Fruit fly (Drosophila melanogaster) whole organism, prepupa: Measurements from ENCODE around the gene CG43965.

Source experiments
- CG11762 ChIP-seq: fragments of 200-800 bp; sonication (Bioruptor generic); optimal IDR thresholded peaks from 3 replicates; lab custom pipeline; 2016; ENCODE audit warnings: missing biosample characterization, missing genetic modification characterization; ENCODE audit not compliant: insufficient read depth
- CG6163 ChIP-seq: fragments of 200-800 bp; sonication (Bioruptor generic); IDR thresholded peaks from 3 replicates; pipeline ENCODE4 v1.3.6; 2022; ENCODE audit warnings: missing biosample characterization, missing genetic modification characterization
- CG8119 ChIP-seq: fragments of 200-800 bp; sonication (Bioruptor generic); IDR thresholded peaks from 3 replicates; pipeline ENCODE4 v1.3.6; 2022; ENCODE audit warnings: missing biosample characterization, missing genetic modification characterization
- CG8632 ChIP-seq: fragments of 200-800 bp; sonication (Bioruptor generic); optimal IDR thresholded peaks from 3 replicates; lab custom pipeline; 2016; ENCODE audit warnings: missing biosample characterization, missing genetic modification characterization
- Gug ChIP-seq: fragments of 200-800 bp; sonication (Bioruptor generic); IDR thresholded peaks from 2 replicates; pipeline ENCODE4 v1.3.6; 2022; ENCODE audit warnings: missing biosample characterization, missing genetic modification characterization
- Hr39 ChIP-seq: fragments of 200-800 bp; sonication (Bioruptor generic); optimal IDR thresholded peaks from 2 replicates; lab custom pipeline; 2016; ENCODE audit warnings: missing biosample characterization, missing genetic modification characterization
- Met ChIP-seq: fragments of 200-800 bp; sonication (Bioruptor generic); optimal IDR thresholded peaks from 3 replicates; lab custom pipeline; 2016; ENCODE audit warnings: missing biosample characterization, missing genetic modification characterization
- OdsH ChIP-seq: fragments of 200-800 bp; sonication (Bioruptor generic); optimal IDR thresholded peaks from 3 replicates; lab custom pipeline; 2016; ENCODE audit warnings: missing biosample characterization, missing genetic modification characterization
- spab ChIP-seq: fragments of 200-800 bp; sonication (Bioruptor generic); optimal IDR thresholded peaks from 2 replicates; lab custom pipeline; 2017; ENCODE audit warnings: missing biosample characterization, mild to moderate bottlenecking, missing genetic modification characterization, missing genetic modification reagents
- vri ChIP-seq: fragments of 200-800 bp; sonication (Bioruptor generic); optimal IDR thresholded peaks from 3 replicates; lab custom pipeline; 2016; ENCODE audit warnings: missing biosample characterization, mild to moderate bottlenecking, missing genetic modification characterization

dm6 chr3L:8702448-8702847 lies 23.1 kb downstream of the CG43965 start:
- TF ChIP-seq Gug: no peak
- peak; percentile 88 for TF ChIP-seq vri
- peak; percentile 78 for TF ChIP-seq CG8632
- peak; percentile 65 for TF ChIP-seq CG6163 (GFP tag; lab: Robert Waterston, UW)
- TF ChIP-seq OdsH (GFP tag; lab: Kevin White, UChicago): peak; percentile 56
- TF ChIP-seq Met: peak; percentile 56
- peak; percentile 72 for TF ChIP-seq spab (GFP tag; lab: Kevin White, UChicago)
- TF ChIP-seq CG8119 (GFP tag; lab: Robert Waterston, UW): peak; percentile 45; the same call in 2 of the 3 replicates
- no peak for TF ChIP-seq Hr39 (GFP tag; lab: Kevin White, UChicago)
- peak; percentile 26 for TF ChIP-seq CG11762 (GFP tag; lab: Kevin White, UChicago)
